Worm (Caenorhabditis elegans): ENCODE measurements around the gene M03D4.3.
A peak's percentile ranks its signal among the peaks of the same experiment; 100 is the strongest.

Gene M03D4.3

DNA sequence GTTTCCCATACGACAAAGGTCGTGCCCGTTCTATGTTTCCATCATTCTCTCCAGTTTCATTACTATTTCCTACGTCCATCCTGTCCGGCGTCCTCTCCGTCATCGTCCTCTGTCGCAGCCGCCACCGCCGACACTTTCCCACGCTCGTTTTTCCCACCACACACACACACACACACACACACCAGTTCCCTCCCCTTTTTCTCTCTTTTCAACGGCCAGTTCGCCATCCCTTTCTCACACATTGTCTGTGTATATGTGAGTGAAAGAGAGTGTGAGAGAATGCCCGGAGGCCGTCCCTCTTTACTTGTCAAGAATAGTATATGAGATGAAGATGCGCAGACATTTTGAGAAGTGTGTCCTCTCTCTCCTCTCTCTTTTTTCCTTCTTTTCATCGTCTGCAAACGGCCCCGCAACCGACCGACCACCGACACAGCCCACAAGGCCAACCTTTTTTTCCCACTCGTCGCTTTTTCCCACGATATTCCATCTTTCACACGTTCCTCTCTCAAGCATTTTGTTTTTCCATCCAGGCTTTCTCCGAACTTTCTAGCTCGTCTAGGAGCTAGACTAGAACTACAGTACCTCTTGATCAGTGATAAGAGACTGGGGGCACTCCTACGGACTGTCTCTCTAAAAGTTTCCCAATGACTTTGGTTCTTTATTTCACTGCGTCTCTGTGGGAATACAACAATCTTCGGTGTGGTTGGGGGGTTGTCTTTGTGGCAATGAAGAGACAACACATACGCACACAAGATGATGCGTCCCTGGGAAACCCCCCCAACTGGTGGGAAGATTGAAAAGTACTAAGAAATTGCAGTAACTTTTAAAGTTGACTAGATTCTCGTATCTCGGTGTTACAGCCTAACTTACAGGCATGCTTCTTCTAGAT is 14.9 kb downstream of the M03D4.3 start:
- TF ChIP-seq snpc-4 (tag; optimal IDR thresholded peaks at IDR 0.05) (peak; percentile 84), nhr-47 (tag; optimal IDR thresholded peaks at IDR 0.05) (peak; percentile 77), unc-30 (tag; optimal IDR thresholded peaks at IDR 0.05) (no peak), grh-1 (GFP tag; IDR thresholded peaks at IDR 0.05) (peak; percentile 70), lir-3 (tag; optimal IDR thresholded peaks at IDR 0.05; ENCODE audit: poor library complexity) (peak; percentile 29), mdl-1 (tag; optimal IDR thresholded peaks at IDR 0.05) (peak in 1 of 2 experiments; percentile 81), aly-2 (tag; optimal IDR thresholded peaks at IDR 0.05) (peak; percentile 38), ztf-11 (tag; optimal IDR thresholded peaks at IDR 0.05) (peak in 1 of 2 experiments; percentile 40), nhr-12 (tag; optimal IDR thresholded peaks at IDR 0.05) (no peak), nhr-76 (tag; optimal IDR thresholded peaks at IDR 0.05) (no peak), skn-1 (tag; optimal IDR thresholded peaks at IDR 0.05) (peak; percentile 71), egl-27 (tag; optimal IDR thresholded peaks at IDR 0.05) (no peak), ama-1 (optimal IDR thresholded peaks at IDR 0.05) (no peak), ztf-4 (tag; optimal IDR thresholded peaks at IDR 0.05) (peak; percentile 15), lin-14 (GFP tag; optimal IDR thresholded peaks at IDR 0.05) (peak; percentile 100), sup-37 (GFP tag; optimal IDR thresholded peaks at IDR 0.05) (no peak), isw-1 (GFP tag; IDR thresholded peaks at IDR 0.05) (peak; percentile 47), lsy-2 (tag; optimal IDR thresholded peaks at IDR 0.05) (peak; percentile 65 to 75), sox-4 (tag; optimal IDR thresholded peaks at IDR 0.05) (no peak), elt-3 (tag; optimal IDR thresholded peaks at IDR 0.05) (peak; percentile 22 to 54 (median 42)), dpl-1 (GFP tag; optimal IDR thresholded peaks at IDR 0.05) (peak; percentile 46 to 55 (median 52)), nhr-28 (tag; optimal IDR thresholded peaks at IDR 0.05) (no peak), vab-15 (tag; optimal IDR thresholded peaks at IDR 0.05) (no peak), nhr-20 (tag; optimal IDR thresholded peaks at IDR 0.05) (peak; percentile 91), snu-23 (GFP tag; optimal IDR thresholded peaks at IDR 0.05) (peak; percentile 92), lin-39 (tag; optimal IDR thresholded peaks at IDR 0.05) (no peak), fkh-4 (tag; optimal IDR thresholded peaks at IDR 0.05; ENCODE audit: borderline replicate concordance) (no peak), tbx-2 (tag; optimal IDR thresholded peaks at IDR 0.05) (peak; percentile 85), rnt-1 (tag; optimal IDR thresholded peaks at IDR 0.05) (peak; percentile 77), ceh-88 (GFP tag; IDR thresholded peaks at IDR 0.05) (no peak), sptf-1 (tag; optimal IDR thresholded peaks at IDR 0.05) (no peak), ces-1 (GFP tag; optimal IDR thresholded peaks at IDR 0.05) (no peak), ceh-8 (GFP tag; optimal IDR thresholded peaks at IDR 0.05) (no peak), nhr-237 (tag; optimal IDR thresholded peaks at IDR 0.05) (peak; percentile 62), unc-98 (GFP tag; IDR thresholded peaks at IDR 0.05) (no peak), elt-2 (tag; optimal IDR thresholded peaks at IDR 0.05) (peak; percentile 15), alr-1 (tag; optimal IDR thresholded peaks at IDR 0.05; ENCODE audit: borderline replicate concordance) (no peak), unc-62 (GFP tag; optimal IDR thresholded peaks at IDR 0.05) (no peak), egl-13 (tag; optimal IDR thresholded peaks at IDR 0.05) (no peak), fos-1 (tag; optimal IDR thresholded peaks at IDR 0.05) (no peak), pag-3 (tag; optimal IDR thresholded peaks at IDR 0.05; ENCODE audit: borderline replicate concordance, insufficient read depth) (no peak), ceh-90 (tag; optimal IDR thresholded peaks at IDR 0.05) (no peak), zip-4 (GFP tag; optimal IDR thresholded peaks at IDR 0.05) (no peak), efl-3 (GFP tag; optimal IDR thresholded peaks at IDR 0.05) (no peak), nhr-77 (tag; optimal IDR thresholded peaks at IDR 0.05) (peak; percentile 56), C34B4.2 (tag; optimal IDR thresholded peaks at IDR 0.05) (no peak), dsc-1 (tag; optimal IDR thresholded peaks at IDR 0.05) (peak; percentile 51), pqm-1 (tag; optimal IDR thresholded peaks at IDR 0.05) (no peak), irx-1 (tag; optimal IDR thresholded peaks at IDR 0.05) (peak; percentile 56), lin-13 (GFP tag; optimal IDR thresholded peaks at IDR 0.05) (peak; percentile 47), nhr-11 (tag; optimal IDR thresholded peaks at IDR 0.05) (no peak)
